Fruit fly (Drosophila melanogaster): ENCODE results near the gene Zw10.

DNA sequence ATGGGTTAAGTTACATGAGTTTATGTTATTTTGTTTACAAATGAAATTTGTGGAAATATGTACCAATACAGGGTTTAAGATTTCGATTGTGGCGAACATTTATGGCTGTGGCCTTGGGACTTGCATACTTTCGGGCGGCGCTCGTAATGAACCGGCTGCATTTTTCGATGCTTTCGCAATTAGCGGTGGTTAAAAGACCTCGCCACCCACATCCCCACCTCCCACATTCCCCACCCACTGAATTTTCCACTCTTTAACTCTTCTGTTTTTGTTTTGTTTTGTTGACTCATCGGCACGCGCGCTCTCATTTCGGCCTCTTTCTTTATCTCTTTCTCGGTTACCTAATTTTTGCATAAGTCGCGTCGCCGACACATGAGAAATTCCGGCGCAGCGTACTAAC is 41.6 kb downstream of the Zw10 start:
- no peak for TF ChIP-seq ttk (optimal IDR thresholded peaks at IDR 0.05)
- TF ChIP-seq Myc (optimal IDR thresholded peaks at IDR 0.05), result no peak
- no peak for TF ChIP-seq Sin3A (optimal IDR thresholded peaks at IDR 0.05)
- TF ChIP-seq h (optimal IDR thresholded peaks at IDR 0.05), result no peak
- no peak for TF ChIP-seq psq (optimal IDR thresholded peaks at IDR 0.05)
- no peak for TF ChIP-seq insv (optimal IDR thresholded peaks at IDR 0.05)

Measured in Kc167 (cell line).